Fruit fly (Drosophila melanogaster): ENCODE results near the gene CG10184.

The CG10184 gene

dm6 chr3R:23556843-23557242, 48.5 kb downstream of the CG10184 start, which contains the start of gene CG10164:
CG10164 (minus strand) TSS chr3R:23556943.
- no peak for TF ChIP-seq tx (GFP tag; optimal IDR thresholded peaks at IDR 0.05)
- TF ChIP-seq aop (GFP tag; IDR thresholded peaks at IDR 0.05) = no peak
- no peak for TF ChIP-seq chif (GFP tag; optimal IDR thresholded peaks at IDR 0.05)
- TF ChIP-seq CG4820 (GFP tag; optimal IDR thresholded peaks at IDR 0.05) = no peak
- TF ChIP-seq wor (GFP tag; IDR thresholded peaks at IDR 0.05) = no peak
- TF ChIP-seq CG6765 (GFP tag; optimal IDR thresholded peaks at IDR 0.05) = no peak
- no peak for TF ChIP-seq CG31441 (GFP tag; IDR thresholded peaks at IDR 0.05)
- TF ChIP-seq CG16815 (GFP tag; optimal IDR thresholded peaks at IDR 0.05) = no peak
- TF ChIP-seq Dp (GFP tag; optimal IDR thresholded peaks at IDR 0.05) = no peak
- TF ChIP-seq NC2β (GFP tag; optimal IDR thresholded peaks at IDR 0.05) = no peak
- TF ChIP-seq CG9932 (GFP tag; IDR thresholded peaks at IDR 0.05) = no peak
- TF ChIP-seq cad (GFP tag; optimal IDR thresholded peaks at IDR 0.05) = no peak
- no peak for TF ChIP-seq sd (tag; optimal IDR thresholded peaks at IDR 0.05)
- no peak for TF ChIP-seq repo (GFP tag; optimal IDR thresholded peaks at IDR 0.05)
